Comparison of ENCODE assay signal across 1 fruit fly cellular context in the genomic region with DNA sequence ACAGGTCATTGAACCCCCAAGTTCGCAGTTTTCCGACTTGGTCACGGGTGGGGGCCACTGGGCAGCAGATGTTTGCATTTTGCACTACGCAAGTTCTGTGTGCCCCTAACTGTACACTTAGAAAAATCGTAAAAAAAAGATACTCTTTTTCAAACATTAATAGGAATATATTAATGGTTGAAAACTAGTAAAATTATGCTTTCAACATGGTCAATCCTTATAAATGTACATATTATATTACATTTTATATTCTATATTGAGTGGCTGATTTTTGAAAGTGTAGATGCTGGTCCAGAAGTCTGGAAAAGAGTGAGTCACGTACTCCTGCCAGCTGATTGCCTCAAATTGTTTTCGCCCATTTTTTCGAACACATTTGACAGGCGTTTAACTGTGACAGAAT.
TF ChIP-seq lines count a peak whose summit lies in the region.

No protein-coding gene starts in this region.

TF ChIP-seq in whole organism, embryonic, 481 proteins besides CTCF, POLR2A, EP300 and RAD21 (continued from another document):
- TF ChIP-seq Hr51 (GFP tag; optimal IDR thresholded peaks at IDR 0.05; lab: Kevin White, UChicago) = peak in 1 of 2 experiments; percentile 38
- peak; percentile 40 for TF ChIP-seq CG10979 (tag; optimal IDR thresholded peaks at IDR 0.05; lab: Kevin White, UChicago)
- TF ChIP-seq Opbp (GFP tag; IDR thresholded peaks at IDR 0.05; lab: Robert Waterston, UW; ENCODE audit: partially characterized antibody) = no peak
- peak; percentile 51 for TF ChIP-seq CG2678 (tag; optimal IDR thresholded peaks at IDR 0.05; lab: Kevin White, UChicago)
- no peak for TF ChIP-seq sna (GFP tag; IDR thresholded peaks at IDR 0.05; lab: Robert Waterston, UW; ENCODE audit: partially characterized antibody)
- peak; percentile 15 for TF ChIP-seq CG3281 (GFP tag; optimal IDR thresholded peaks at IDR 0.05; lab: Kevin White, UChicago)
- no peak for TF ChIP-seq CG4730 (GFP tag; IDR thresholded peaks at IDR 0.05; lab: Robert Waterston, UW)
- peak; percentile 21 for TF ChIP-seq Ssrp (tag; optimal IDR thresholded peaks at IDR 0.05; lab: Kevin White, UChicago)
- no peak for TF ChIP-seq ham (GFP tag; IDR thresholded peaks at IDR 0.05; lab: Robert Waterston, UW)
- TF ChIP-seq CG17829 (tag; optimal IDR thresholded peaks at IDR 0.05; lab: Kevin White, UChicago) = peak; percentile 29
- TF ChIP-seq CG11247 (GFP tag; IDR thresholded peaks at IDR 0.05; lab: Robert Waterston, UW) = no peak
- peak; percentile 11 for TF ChIP-seq CG14710 (tag; optimal IDR thresholded peaks at IDR 0.05; lab: Kevin White, UChicago)
- peak; percentile 52 for TF ChIP-seq CG11504 (tag; optimal IDR thresholded peaks at IDR 0.05; lab: Kevin White, UChicago)
- no peak for TF ChIP-seq Sox100B (GFP tag; optimal IDR thresholded peaks at IDR 0.05; lab: Kevin White, UChicago)
- peak; percentile 36 for TF ChIP-seq Oli (tag; optimal IDR thresholded peaks at IDR 0.05; lab: Kevin White, UChicago)
- TF ChIP-seq CG30431 (GFP tag; optimal IDR thresholded peaks at IDR 0.05; lab: Kevin White, UChicago) = no peak
- TF ChIP-seq CG31441 (GFP tag; IDR thresholded peaks at IDR 0.05; lab: Robert Waterston, UW) = peak; percentile 35; the same call in 1 of the 2 replicates
- TF ChIP-seq CG17385 (GFP tag; optimal IDR thresholded peaks at IDR 0.05; lab: Kevin White, UChicago) = no peak
- TF ChIP-seq Ada2b (GFP tag; IDR thresholded peaks at IDR 0.05; lab: Robert Waterston, UW) = no peak
- TF ChIP-seq CG17361 (GFP tag; IDR thresholded peaks at IDR 0.05; lab: Robert Waterston, UW) = 0 out of 3 replicates have a peak, but pooled peaks have one; percentile 14
- TF ChIP-seq grau (tag; optimal IDR thresholded peaks at IDR 0.05; lab: Kevin White, UChicago) = peak; percentile 42
- TF ChIP-seq CG12391 (tag; optimal IDR thresholded peaks at IDR 0.05; lab: Kevin White, UChicago) = peak; percentile 44
- no peak for TF ChIP-seq CG11696 (GFP tag; IDR thresholded peaks at IDR 0.05; lab: Robert Waterston, UW)
- TF ChIP-seq CG6765 (GFP tag; optimal IDR thresholded peaks at IDR 0.05; lab: Kevin White, UChicago) = no peak
- TF ChIP-seq CG17359 (tag; optimal IDR thresholded peaks at IDR 0.05; lab: Kevin White, UChicago) = peak; percentile 9
- TF ChIP-seq Blimp-1 (GFP tag; optimal IDR thresholded peaks at IDR 0.05; lab: Kevin White, UChicago) = peak; percentile 44
- peak; percentile 47 for TF ChIP-seq CG18599 (GFP tag; optimal IDR thresholded peaks at IDR 0.05; lab: Kevin White, UChicago)
- TF ChIP-seq sisA (GFP tag; IDR thresholded peaks at IDR 0.05; lab: Robert Waterston, UW) = peak; percentile 21; the same call in 1 of the 2 replicates
- peak; percentile 21 for TF ChIP-seq PHDP (tag; optimal IDR thresholded peaks at IDR 0.05; lab: Kevin White, UChicago)
- TF ChIP-seq NC2β (GFP tag; optimal IDR thresholded peaks at IDR 0.05; lab: Kevin White, UChicago) = no peak
- peak; percentile 8 for TF ChIP-seq az2 (GFP tag; optimal IDR thresholded peaks at IDR 0.05; lab: Kevin White, UChicago)
- TF ChIP-seq CG12769 (tag; optimal IDR thresholded peaks at IDR 0.05; lab: Kevin White, UChicago) = peak; percentile 5
- peak; percentile 37 for TF ChIP-seq dmrt99B (tag; optimal IDR thresholded peaks at IDR 0.05; lab: Kevin White, UChicago)
- no peak for TF ChIP-seq CG18011 (GFP tag; optimal IDR thresholded peaks at IDR 0.05; lab: Kevin White, UChicago)
- TF ChIP-seq lab (GFP tag; optimal IDR thresholded peaks at IDR 0.05; lab: Kevin White, UChicago) = peak; percentile 43
- TF ChIP-seq CG7556 (GFP tag; optimal IDR thresholded peaks at IDR 0.05; lab: Kevin White, UChicago) = peak; percentile 41
- TF ChIP-seq CoRest (tag; optimal IDR thresholded peaks at IDR 0.05; lab: Kevin White, UChicago) = peak; percentile 0
- peak; percentile 48 for TF ChIP-seq CG7839 (tag; optimal IDR thresholded peaks at IDR 0.05; lab: Kevin White, UChicago)
- TF ChIP-seq bsh (GFP tag; optimal IDR thresholded peaks at IDR 0.05; lab: Kevin White, UChicago) = peak in 1 of 2 experiments; percentile 54
- peak; percentile 21 for TF ChIP-seq CG15601 (tag; optimal IDR thresholded peaks at IDR 0.05; lab: Kevin White, UChicago)
- TF ChIP-seq row (GFP tag; IDR thresholded peaks at IDR 0.05; lab: Robert Waterston, UW) = peak; percentile 53; the same call in 2 of the 3 replicates
- TF ChIP-seq CG15514 (GFP tag; optimal IDR thresholded peaks at IDR 0.05; lab: Kevin White, UChicago) = peak; percentile 11
- TF ChIP-seq CG18262 (tag; optimal IDR thresholded peaks at IDR 0.05; lab: Kevin White, UChicago) = peak; percentile 11
- TF ChIP-seq CG10543 (GFP tag; optimal IDR thresholded peaks at IDR 0.05; lab: Kevin White, UChicago) = no peak
- TF ChIP-seq Xrp1 (GFP tag; IDR thresholded peaks at IDR 0.05; lab: Robert Waterston, UW) = peak; percentile 39; the same call in 1 of the 2 replicates
- TF ChIP-seq CG13424 (tag; optimal IDR thresholded peaks at IDR 0.05; lab: Kevin White, UChicago) = peak; percentile 42
- TF ChIP-seq scrt (GFP tag; optimal IDR thresholded peaks at IDR 0.05; lab: Kevin White, UChicago) = peak; percentile 9
- TF ChIP-seq dpn (GFP tag; optimal IDR thresholded peaks at IDR 0.05; lab: Kevin White, UChicago) = peak in 1 of 2 experiments; percentile 19
- peak; percentile 36 for TF ChIP-seq CG2712 (tag; optimal IDR thresholded peaks at IDR 0.05; lab: Kevin White, UChicago)
- TF ChIP-seq CG15269 (tag; optimal IDR thresholded peaks at IDR 0.05; lab: Kevin White, UChicago) = peak; percentile 27
- TF ChIP-seq CG6689 (GFP tag; IDR thresholded peaks at IDR 0.05; lab: Robert Waterston, UW) = no peak
- peak; percentile 24 for TF ChIP-seq ATbp (GFP tag; optimal IDR thresholded peaks at IDR 0.05; lab: Kevin White, UChicago)
- no peak for TF ChIP-seq org-1 (GFP tag; optimal IDR thresholded peaks at IDR 0.05; lab: Kevin White, UChicago)
- TF ChIP-seq Fer3 (tag; optimal IDR thresholded peaks at IDR 0.05; lab: Kevin White, UChicago) = peak; percentile 7
- TF ChIP-seq fd3F (GFP tag; optimal IDR thresholded peaks at IDR 0.05; lab: Kevin White, UChicago) = peak; percentile 7
- peak; percentile 1 for TF ChIP-seq NfI (GFP tag; optimal IDR thresholded peaks at IDR 0.05; lab: Kevin White, UChicago)
